Worm (Caenorhabditis elegans): ENCODE data around the gene C30H6.8.

DNA sequence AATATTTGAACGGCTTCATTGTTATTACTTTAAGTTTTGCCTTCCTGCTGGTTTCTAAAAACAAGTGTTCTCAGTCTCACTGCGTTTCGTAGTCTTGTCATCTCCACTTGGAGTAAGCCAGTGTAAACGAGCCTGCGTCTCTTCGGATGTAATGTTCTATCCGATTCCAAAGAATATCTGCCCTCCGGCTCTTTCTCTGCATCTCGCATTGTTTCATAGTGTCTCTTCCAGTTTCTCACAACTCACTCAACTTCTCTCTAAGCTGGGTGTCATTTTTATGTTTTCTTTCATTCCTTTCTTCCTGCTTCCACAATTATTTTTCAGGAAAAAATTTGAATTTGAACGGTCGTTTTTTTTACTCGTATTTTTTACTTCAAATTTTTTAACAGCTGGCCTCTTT, 44.8 kb downstream of the C30H6.8 start:
- TF ChIP-seq flt-1 (GFP tag; IDR thresholded peaks at IDR 0.05) (no peak), klf-2 (GFP tag; conservative IDR thresholded peaks at IDR 0.05) (no peak), med-1 (GFP tag; optimal IDR thresholded peaks at IDR 0.05; ENCODE audit: insufficient read depth) (no peak), tab-1 (GFP tag; IDR thresholded peaks at IDR 0.05) (no peak)
